Fruit fly (Drosophila melanogaster): Measurements from ENCODE around the gene CG45071.

Gene CG45071

dm6 chr3L:15089083-15089704 lies 16.5 kb upstream of the CG45071 start (continued):
- TF ChIP-seq CG14050 (GFP tag; IDR thresholded peaks at IDR 0.05) = no peak
- no peak for TF ChIP-seq CG3838 (GFP tag; optimal IDR thresholded peaks at IDR 0.05)
- TF ChIP-seq CG10267 (tag; optimal IDR thresholded peaks at IDR 0.05) = peak; percentile 27
- no peak for TF ChIP-seq ase (GFP tag; IDR thresholded peaks at IDR 0.05)
- peak; percentile 42 for TF ChIP-seq dmrt99B (tag; optimal IDR thresholded peaks at IDR 0.05)
- TF ChIP-seq Hr78 (GFP tag; optimal IDR thresholded peaks at IDR 0.05) = peak in 1 of 2 experiments; percentile 33
- TF ChIP-seq tup (GFP tag; optimal IDR thresholded peaks at IDR 0.05) = no peak
- TF ChIP-seq bsh (GFP tag; optimal IDR thresholded peaks at IDR 0.05) = peak in 1 of 2 experiments; percentile 44
- TF ChIP-seq CG18262 (tag; optimal IDR thresholded peaks at IDR 0.05) = peak; percentile 57
- TF ChIP-seq Fer1 (GFP tag; optimal IDR thresholded peaks at IDR 0.05) = peak; percentile 3
- no peak for TF ChIP-seq kni (GFP tag; optimal IDR thresholded peaks at IDR 0.05)
- no peak for TF ChIP-seq nmo (GFP tag; optimal IDR thresholded peaks at IDR 0.05)
- no peak for TF ChIP-seq CG15514 (GFP tag; optimal IDR thresholded peaks at IDR 0.05)
- no peak for TF ChIP-seq CG10543 (GFP tag; optimal IDR thresholded peaks at IDR 0.05)
- no peak for TF ChIP-seq CG4404 (GFP tag; IDR thresholded peaks at IDR 0.05)
- peak; percentile 31 for TF ChIP-seq CG8924 (tag; optimal IDR thresholded peaks at IDR 0.05)
- peak; percentile 17 for TF ChIP-seq CG7556 (GFP tag; optimal IDR thresholded peaks at IDR 0.05)
- peak; percentile 24 for TF ChIP-seq phol (tag; optimal IDR thresholded peaks at IDR 0.05)
- no peak for TF ChIP-seq NFAT (GFP tag; IDR thresholded peaks at IDR 0.05)
- TF ChIP-seq CG13296 (GFP tag; optimal IDR thresholded peaks at IDR 0.05) = peak; percentile 18
- TF ChIP-seq lab (GFP tag; optimal IDR thresholded peaks at IDR 0.05) = no peak
- peak; percentile 15 for TF ChIP-seq Meics (GFP tag; optimal IDR thresholded peaks at IDR 0.05)
- no peak for TF ChIP-seq CG17612 (GFP tag; IDR thresholded peaks at IDR 0.05)
- TF ChIP-seq CG13424 (tag; optimal IDR thresholded peaks at IDR 0.05) = peak; percentile 56
- 0 out of 3 replicates have a peak, but pooled peaks have one; percentile 15 for TF ChIP-seq CG17361 (GFP tag; IDR thresholded peaks at IDR 0.05)
- TF ChIP-seq CG10321 (GFP tag; IDR thresholded peaks at IDR 0.05) = no peak
- TF ChIP-seq unpg (GFP tag; optimal IDR thresholded peaks at IDR 0.05) = peak; percentile 40
- TF ChIP-seq Eip74EF (GFP tag; optimal IDR thresholded peaks at IDR 0.05) = peak in 1 of 2 experiments; percentile 15
- TF ChIP-seq CG17385 (GFP tag; optimal IDR thresholded peaks at IDR 0.05) = peak; percentile 10
- no peak for TF ChIP-seq Neu2 (GFP tag; optimal IDR thresholded peaks at IDR 0.05; ENCODE audit: borderline replicate concordance)
- peak; percentile 32 for TF ChIP-seq D19A (tag; optimal IDR thresholded peaks at IDR 0.05)
- TF ChIP-seq CG2712 (tag; optimal IDR thresholded peaks at IDR 0.05) = peak; percentile 63
- TF ChIP-seq CG17359 (tag; optimal IDR thresholded peaks at IDR 0.05) = peak; percentile 19

dm6 chr3L:15089887-15090679 lies 15.6 kb upstream of the CG45071 start:
- no peak for TF ChIP-seq CG2875 (GFP tag; optimal IDR thresholded peaks at IDR 0.05)
- TF ChIP-seq CG12236 (GFP tag; optimal IDR thresholded peaks at IDR 0.05) = no peak
- TF ChIP-seq salm (tag; optimal IDR thresholded peaks at IDR 0.05) = no peak
- no peak for TF ChIP-seq CG15011 (GFP tag; optimal IDR thresholded peaks at IDR 0.05)
- no peak for TF ChIP-seq CG11398 (GFP tag; optimal IDR thresholded peaks at IDR 0.05)
- TF ChIP-seq ssp (GFP tag; IDR thresholded peaks at IDR 0.05) = no peak
- TF ChIP-seq tup (GFP tag; optimal IDR thresholded peaks at IDR 0.05) = no peak
- TF ChIP-seq CG9437 (GFP tag; optimal IDR thresholded peaks at IDR 0.05) = peak; percentile 39
- no peak for TF ChIP-seq Fer3 (tag; optimal IDR thresholded peaks at IDR 0.05)
- TF ChIP-seq Awh (GFP tag; IDR thresholded peaks at IDR 0.05) = no peak
- peak in 1 of 2 experiments; percentile 49 for TF ChIP-seq Pdp1 (GFP tag; optimal IDR thresholded peaks at IDR 0.05)
- peak; percentile 71 for TF ChIP-seq bigmax (GFP tag; optimal IDR thresholded peaks at IDR 0.05)
- TF ChIP-seq Trl (optimal IDR thresholded peaks at IDR 0.05) = peak; percentile 63 to 71
- no peak for TF ChIP-seq Trl (GFP tag; optimal IDR thresholded peaks at IDR 0.05)
- no peak for TF ChIP-seq Sry-β (GFP tag; optimal IDR thresholded peaks at IDR 0.05)
- no peak for TF ChIP-seq amos (GFP tag; IDR thresholded peaks at IDR 0.05; ENCODE audit: partially characterized antibody)

All from whole organism, embryonic.